Fruit fly (Drosophila melanogaster) S2 (cell line): ENCODE data around the gene CG8202.

Experiments
- CG8478 ChIP-seq: fragments of >200 bp; optimal IDR thresholded peaks from 2 replicates; lab custom pipeline; 2018
- CTCF ChIP-seq, 2 experiments: fragments of >200 bp; optimal IDR thresholded peaks; 2 replicates each; lab custom pipeline; 2018

DNA sequence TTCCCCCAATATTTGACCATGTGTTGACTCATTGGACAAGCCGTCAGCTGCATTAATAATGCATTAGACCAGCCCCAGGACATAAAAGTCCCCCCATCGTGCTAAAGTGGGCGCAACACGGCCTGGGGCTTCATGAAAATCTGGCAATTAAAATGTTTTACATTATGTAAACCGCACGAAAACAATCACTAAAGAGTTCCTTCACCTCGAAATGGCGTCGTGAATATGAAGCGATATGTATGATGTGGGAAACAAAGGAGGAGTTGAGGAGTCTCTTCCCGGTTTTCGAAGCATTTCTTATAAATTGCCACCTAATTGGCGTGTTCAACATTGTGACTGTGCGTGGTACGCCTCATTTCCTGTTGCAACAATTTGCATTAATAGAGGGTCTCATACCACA, 10.8 kb downstream of the CG8202 start:
- no peak for TF ChIP-seq CTCF (optimal IDR thresholded peaks at IDR 0.05; lab: Kevin White, UChicago)
- TF ChIP-seq CG8478 (lab: Kevin White, UChicago): no peak
